Worm (Caenorhabditis elegans): ENCODE data around the gene ssp-36.

DNA sequence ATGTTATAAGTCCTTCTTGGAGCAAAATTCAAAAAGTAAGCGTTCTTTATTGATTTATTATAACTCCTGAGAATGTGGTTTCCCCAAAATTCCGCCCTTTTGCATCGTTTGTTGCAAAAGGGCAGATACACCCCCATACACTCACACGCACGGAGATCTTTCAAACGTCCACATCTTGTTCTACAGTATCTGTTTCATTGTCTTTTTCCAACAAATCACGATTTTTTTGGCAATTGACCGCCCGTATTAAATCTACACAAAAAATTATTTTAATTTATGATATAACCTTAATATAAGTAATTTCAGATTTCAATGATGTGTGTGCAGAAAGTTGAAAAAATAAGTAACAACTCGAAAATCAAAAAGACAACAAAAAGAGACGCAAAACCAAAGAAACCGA, 23.3 kb upstream of the ssp-36 start, which contains the start of gene T13F2.4:
- TF ChIP-seq ama-1 (optimal IDR thresholded peaks at IDR 0.05) (no peak), nfya-1 (tag; optimal IDR thresholded peaks at IDR 0.05; ENCODE audit: insufficient read depth) (no peak)
